Worm (Caenorhabditis elegans): ENCODE measurements around the gene sup-36.

Gene sup-36

ce11 chrIV:6555388-6556330, 45.8 kb upstream of the sup-36 start, which contains the start of gene paqr-1:
paqr-1 (minus strand) TSS chrIV:6555438.
- TF ChIP-seq nhr-48 (tag; optimal IDR thresholded peaks at IDR 0.05) (no peak), arid-1 (GFP tag; conservative IDR thresholded peaks at IDR 0.05) (no peak), ztf-7 (tag; optimal IDR thresholded peaks at IDR 0.05) (no peak), F44E2.7 (GFP tag; IDR thresholded peaks at IDR 0.05) (no peak), vab-7 (GFP tag; IDR thresholded peaks at IDR 0.05) (no peak), egl-27 (tag; optimal IDR thresholded peaks at IDR 0.05) (no peak), Y75B8A.6 (GFP tag; IDR thresholded peaks at IDR 0.05) (no peak), tag-97 (GFP tag; IDR thresholded peaks at IDR 0.05) (no peak), nhr-237 (tag; optimal IDR thresholded peaks at IDR 0.05) (no peak), unc-39 (tag; optimal IDR thresholded peaks at IDR 0.05) (no peak), ztf-11 (tag; optimal IDR thresholded peaks at IDR 0.05) (no peak), ceh-82 (tag; optimal IDR thresholded peaks at IDR 0.05) (no peak), dmd-9 (GFP tag; IDR thresholded peaks at IDR 0.05) (no peak), rbr-2 (tag; optimal IDR thresholded peaks at IDR 0.05) (no peak), ZK546.5 (tag; optimal IDR thresholded peaks at IDR 0.05) (no peak), nhr-102 (tag; optimal IDR thresholded peaks at IDR 0.05) (no peak), lin-29 (GFP tag; IDR thresholded peaks at IDR 0.05) (no peak), set-16 (GFP tag; IDR thresholded peaks at IDR 0.05) (no peak), daf-12 (tag; optimal IDR thresholded peaks at IDR 0.05) (no peak), nhr-42 (GFP tag; IDR thresholded peaks at IDR 0.05) (no peak), duxl-1 (tag; optimal IDR thresholded peaks at IDR 0.05; ENCODE audit: poor library complexity) (no peak), lin-38 (GFP tag; IDR thresholded peaks at IDR 0.05) (0 out of 2 replicates have a peak, but pooled peaks have one; percentile 22), lin-39 (tag; optimal IDR thresholded peaks at IDR 0.05) (no peak), fos-1 (tag; optimal IDR thresholded peaks at IDR 0.05) (no peak), daf-16 (GFP tag; optimal IDR thresholded peaks at IDR 0.05) (peak in 1 of 2 experiments; percentile 7), daf-16 (tag; optimal IDR thresholded peaks at IDR 0.05) (peak; percentile 55), zfp-3 (GFP tag; conservative IDR thresholded peaks at IDR 0.05) (no peak), nhr-76 (tag; optimal IDR thresholded peaks at IDR 0.05) (no peak), D1046.2 (GFP tag; IDR thresholded peaks at IDR 0.05) (no peak), ZK337.2 (GFP tag; IDR thresholded peaks at IDR 0.05) (no peak), mxl-3 (GFP tag; optimal IDR thresholded peaks at IDR 0.05) (peak; percentile 49), unc-62 (GFP tag; optimal IDR thresholded peaks at IDR 0.05 in 1 of 2) (peak in 1 of 2 experiments; percentile 9), unc-62 (tag; optimal IDR thresholded peaks at IDR 0.05) (no peak), ceh-62 (tag; optimal IDR thresholded peaks at IDR 0.05) (no peak), cey-2 (tag; optimal IDR thresholded peaks at IDR 0.05; ENCODE audit: borderline replicate concordance, insufficient read depth) (peak; percentile 80), daf-19 (GFP tag; conservative IDR thresholded peaks at IDR 0.05) (no peak), unc-130 (GFP tag; optimal IDR thresholded peaks at IDR 0.05) (no peak), nhr-28 (tag; optimal IDR thresholded peaks at IDR 0.05) (no peak), Y48G9A.11 (GFP tag; IDR thresholded peaks at IDR 0.05) (no peak), ces-1 (GFP tag; optimal IDR thresholded peaks at IDR 0.05) (no peak), lin-15B (tag; optimal IDR thresholded peaks at IDR 0.05) (no peak), hif-1 (tag; optimal IDR thresholded peaks at IDR 0.05) (no peak), F26F4.8 (GFP tag; conservative IDR thresholded peaks at IDR 0.05) (no peak), ceh-44 (GFP tag; IDR thresholded peaks at IDR 0.05) (no peak), zfp-2 (tag; optimal IDR thresholded peaks at IDR 0.05) (no peak), dmd-6 (GFP tag; IDR thresholded peaks at IDR 0.05) (peak; percentile 58), F10B5.3 (tag; optimal IDR thresholded peaks at IDR 0.05) (no peak), Y105C5A.15 (GFP tag; IDR thresholded peaks at IDR 0.05) (no peak), pha-4 (GFP tag; IDR thresholded peaks at IDR 0.05) (no peak), pha-4 (tag; optimal IDR thresholded peaks at IDR 0.05) (no peak), ctbp-1 (GFP tag; IDR thresholded peaks at IDR 0.05) (no peak)

Data from whole organism, L4 larva.